Worm (Caenorhabditis elegans) whole organism, L3 larva: ENCODE data around the gene sna-1.

ENCODE experiments used
- R02D3.7 ChIP-seq: fragments of 150-350 bp; optimal IDR thresholded peaks from 2 replicates; lab custom pipeline; 2014; ENCODE audit warnings: missing biosample characterization, missing genetic modification characterization
- ZK546.5 ChIP-seq: sonication (generic microtip); optimal IDR thresholded peaks from 2 replicates; lab custom pipeline; 2017; ENCODE audit warnings: missing biosample characterization, missing genetic modification characterization
- aly-2 ChIP-seq: fragments of 150-350 bp; optimal IDR thresholded peaks from 2 replicates; lab custom pipeline; 2014; ENCODE audit warnings: missing biosample characterization, missing genetic modification characterization
- ama-1 ChIP-seq: fragments of 150-350 bp; optimal IDR thresholded peaks from 2 replicates; lab custom pipeline; 2018
- ceh-28 ChIP-seq: fragments of 150-350 bp; optimal IDR thresholded peaks from 2 replicates; lab custom pipeline; 2014; ENCODE audit warnings: missing biosample characterization, missing genetic modification reagents, missing genetic modification characterization
- ceh-9 ChIP-seq: sonication (generic microtip); optimal IDR thresholded peaks from 2 replicates; lab custom pipeline; 2018; ENCODE audit warnings: missing biosample characterization, missing genetic modification characterization
- egl-27 ChIP-seq: sonication (generic microtip); optimal IDR thresholded peaks from 4 replicates; lab custom pipeline; 2017; ENCODE audit warnings: missing biosample characterization, missing genetic modification reagents, missing genetic modification characterization
- elt-1 ChIP-seq: fragments of 150-350 bp; optimal IDR thresholded peaks from 2 replicates; lab custom pipeline; 2014; ENCODE audit warnings: missing biosample characterization, missing genetic modification characterization
- elt-2 ChIP-seq: sonication (generic microtip); optimal IDR thresholded peaks from 2 replicates; lab custom pipeline; 2016; ENCODE audit warnings: missing genetic modification reagents, mild to moderate bottlenecking, missing genetic modification characterization, missing compliant biosample characterization
- elt-3 ChIP-seq, 3 experiments: fragments of 150-350 bp in 1 of 3; sonication (generic microtip) in 2 of 3; optimal IDR thresholded peaks; 2 replicates in 2 of 3; 4 replicates in 1 of 3; lab custom pipeline; 2014 to 2017; ENCODE audit warnings: missing biosample characterization in 3 of 3, missing genetic modification characterization in 3 of 3
- eor-1 ChIP-seq, 2 experiments: fragments of 150-350 bp; optimal IDR thresholded peaks; 2 replicates each; lab custom pipeline; 2014 to 2018; ENCODE audit warnings: missing biosample characterization in 2 of 2, missing genetic modification characterization in 2 of 2
- fkh-10 ChIP-seq: sonication (generic microtip); optimal IDR thresholded peaks from 2 replicates; lab custom pipeline; 2017; ENCODE audit warnings: missing biosample characterization, missing genetic modification reagents, missing genetic modification characterization
- fos-1 ChIP-seq: fragments of 150-350 bp; optimal IDR thresholded peaks from 2 replicates; lab custom pipeline; 2014; ENCODE audit warnings: missing biosample characterization, missing genetic modification characterization
- hmg-11 ChIP-seq: sonication (generic microtip); optimal IDR thresholded peaks from 2 replicates; lab custom pipeline; 2016; ENCODE audit warnings: missing genetic modification characterization, missing compliant biosample characterization
- lin-39 ChIP-seq: fragments of 150-350 bp; optimal IDR thresholded peaks from 2 replicates; lab custom pipeline; 2018; ENCODE audit warnings: missing biosample characterization, missing genetic modification reagents, missing genetic modification characterization
- mdl-1 ChIP-seq: fragments of 150-350 bp; optimal IDR thresholded peaks from 2 replicates; lab custom pipeline; 2014; ENCODE audit warnings: missing biosample characterization, missing genetic modification characterization
- mml-1 ChIP-seq: fragments of 150-350 bp; sonication (generic microtip); optimal IDR thresholded peaks from 3 replicates; lab custom pipeline; 2014; ENCODE audit warnings: missing biosample characterization, missing genetic modification characterization
- nfya-1 ChIP-seq: sonication (generic microtip); optimal IDR thresholded peaks from 2 replicates; lab custom pipeline; 2017; ENCODE audit warnings: missing genetic modification characterization, mild to moderate bottlenecking, missing compliant biosample characterization, antibody characterized with exemption, moderate library complexity; ENCODE audit not compliant: insufficient read depth
- nhr-12 ChIP-seq: fragments of 150-350 bp; optimal IDR thresholded peaks from 2 replicates; lab custom pipeline; 2014; ENCODE audit warnings: missing biosample characterization, missing genetic modification characterization
- nhr-23 ChIP-seq: fragments of 150-350 bp; optimal IDR thresholded peaks from 2 replicates; lab custom pipeline; 2014; ENCODE audit warnings: missing biosample characterization, missing genetic modification reagents, missing genetic modification characterization
- nhr-25 ChIP-seq: sonication (generic microtip); optimal IDR thresholded peaks from 2 replicates; lab custom pipeline; 2017; ENCODE audit warnings: missing biosample characterization, missing genetic modification characterization
- nhr-28 ChIP-seq: fragments of 150-350 bp; optimal IDR thresholded peaks from 2 replicates; lab custom pipeline; 2014; ENCODE audit warnings: missing biosample characterization, missing genetic modification characterization
- nhr-43 ChIP-seq: sonication (generic microtip); optimal IDR thresholded peaks from 2 replicates; lab custom pipeline; 2016; ENCODE audit warnings: mild to moderate bottlenecking, missing genetic modification characterization, missing compliant biosample characterization; ENCODE audit not compliant: poor library complexity, severe bottlenecking
- nhr-67 ChIP-seq: fragments of 150-350 bp; optimal IDR thresholded peaks from 2 replicates; lab custom pipeline; 2014; ENCODE audit warnings: missing biosample characterization, missing genetic modification characterization
- nhr-76 ChIP-seq: fragments of 150-350 bp; sonication (generic microtip); optimal IDR thresholded peaks from 5 replicates; lab custom pipeline; 2014; ENCODE audit warnings: missing biosample characterization, missing genetic modification characterization
- pha-4 ChIP-seq: fragments of 150-350 bp; optimal IDR thresholded peaks from 2 replicates; lab custom pipeline; 2014; ENCODE audit warnings: missing biosample characterization, missing genetic modification reagents, missing genetic modification characterization
- pqm-1 ChIP-seq: fragments of 150-350 bp; optimal IDR thresholded peaks from 2 replicates; lab custom pipeline; 2017; ENCODE audit warnings: missing biosample characterization, missing genetic modification characterization, inconsistent platforms
- snpc-4 ChIP-seq: fragments of 150-350 bp; optimal IDR thresholded peaks from 2 replicates; lab custom pipeline; 2014; ENCODE audit warnings: missing biosample characterization, missing genetic modification characterization
- unc-39 ChIP-seq: sonication (generic microtip); optimal IDR thresholded peaks from 4 replicates; lab custom pipeline; 2017; ENCODE audit warnings: missing biosample characterization, missing genetic modification characterization
- ztf-11 ChIP-seq: fragments of 150-350 bp; optimal IDR thresholded peaks from 2 replicates; lab custom pipeline; 2014; ENCODE audit warnings: missing biosample characterization, missing genetic modification characterization
- ztf-4 ChIP-seq: fragments of 150-350 bp; optimal IDR thresholded peaks from 2 replicates; lab custom pipeline; 2014; ENCODE audit warnings: missing biosample characterization, missing genetic modification characterization

sna-1 gene

DNA sequence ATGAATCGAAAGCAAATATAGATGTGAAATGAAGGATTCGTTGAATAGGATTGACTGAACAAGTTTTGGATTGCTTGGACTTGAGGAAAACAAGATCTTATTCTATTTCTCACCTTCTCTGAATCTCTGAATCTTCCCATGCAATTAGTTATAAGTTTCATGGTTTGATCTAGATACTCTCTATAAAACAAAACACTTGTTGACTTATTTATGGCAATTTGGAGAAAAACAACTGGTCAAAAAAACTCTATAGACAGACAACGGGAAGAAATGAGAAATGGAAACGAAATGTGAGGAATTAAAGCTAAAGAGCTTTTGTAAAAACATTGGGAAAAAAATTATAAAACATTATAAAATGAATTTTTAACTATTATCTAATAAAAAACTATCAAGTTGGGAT lies 15.8 kb downstream of the sna-1 start, which contains the start of gene W02F12.8:
W02F12.8 (minus strand) TSS at position 101 of the 400 bp plus-strand sequence.
- no peak for TF ChIP-seq eor-1 (tag; optimal IDR thresholded peaks at IDR 0.05; lab: Kevin White, UChicago)
- TF ChIP-seq, all 47 proteins: peak for 0

DNA sequence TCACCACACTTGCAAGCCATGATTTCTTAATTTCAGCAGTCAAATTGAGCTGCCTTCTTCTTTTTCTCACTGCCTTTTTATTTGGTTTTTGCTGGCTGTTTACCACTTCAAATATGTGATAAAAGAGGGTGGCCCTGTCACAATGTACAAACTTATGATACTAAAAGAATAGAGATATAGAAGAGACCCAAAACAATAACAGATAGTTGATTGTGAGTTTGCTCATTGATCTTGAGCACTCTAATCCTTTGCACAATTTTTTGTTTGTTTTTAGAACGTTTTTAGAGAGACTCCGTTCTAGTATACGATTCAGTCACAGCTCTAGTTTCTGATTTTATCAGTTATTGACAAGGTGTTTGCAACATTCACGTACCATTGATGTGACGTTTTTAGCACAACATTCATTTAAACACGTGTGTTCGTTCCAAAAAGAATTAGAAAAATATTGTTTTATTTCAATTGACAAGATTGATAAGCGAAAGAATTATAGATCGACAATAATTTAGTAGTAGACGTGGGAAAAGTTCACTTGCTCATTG lies 18.6 kb downstream of the sna-1 start, which contains the start of gene mtl-1:
mtl-1 (minus strand) TSS at position 51 of the 539 bp plus-strand sequence.
- TF ChIP-seq pha-4 (peak; percentile 37), elt-2 (tag; lab: Kevin White, UChicago) (peak; percentile 53), ztf-11 (no peak), nhr-67 (tag; lab: Kevin White, UChicago) (no peak), nhr-76 (tag; lab: Kevin White, UChicago) (no peak), pqm-1 (peak; percentile 84), nhr-23 (no peak), aly-2 (tag; lab: Kevin White, UChicago) (no peak), snpc-4 (tag; lab: Kevin White, UChicago) (no peak), nhr-12 (tag; lab: Kevin White, UChicago) (no peak), mdl-1 (tag; lab: Kevin White, UChicago) (no peak), ama-1 (lab: Kevin White, UChicago) (peak; percentile 8)

DNA sequence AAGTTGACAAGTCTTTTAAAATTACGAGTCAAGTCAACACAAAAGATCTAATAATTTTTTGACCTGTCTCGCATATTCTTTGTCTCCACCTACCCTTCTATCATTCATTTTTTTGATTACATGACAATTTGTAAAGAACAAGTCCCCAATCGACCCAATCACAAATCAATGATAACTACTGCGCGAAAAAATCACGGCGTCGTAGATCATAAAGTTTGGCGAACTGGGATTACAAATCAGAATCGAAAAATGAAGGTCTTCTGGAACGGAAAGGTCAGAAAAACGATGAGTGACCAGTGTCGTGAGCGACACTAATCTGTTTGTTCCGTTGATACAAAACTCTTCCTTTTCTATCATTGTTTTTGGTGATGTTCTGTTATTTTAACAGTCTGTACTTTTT lies 20.4 kb downstream of the sna-1 start:
- TF ChIP-seq mml-1 (tag; lab: Kevin White, UChicago) = no peak
- TF ChIP-seq nhr-25 = peak; percentile 62
- TF ChIP-seq egl-27 (tag; lab: Kevin White, UChicago) = no peak

DNA sequence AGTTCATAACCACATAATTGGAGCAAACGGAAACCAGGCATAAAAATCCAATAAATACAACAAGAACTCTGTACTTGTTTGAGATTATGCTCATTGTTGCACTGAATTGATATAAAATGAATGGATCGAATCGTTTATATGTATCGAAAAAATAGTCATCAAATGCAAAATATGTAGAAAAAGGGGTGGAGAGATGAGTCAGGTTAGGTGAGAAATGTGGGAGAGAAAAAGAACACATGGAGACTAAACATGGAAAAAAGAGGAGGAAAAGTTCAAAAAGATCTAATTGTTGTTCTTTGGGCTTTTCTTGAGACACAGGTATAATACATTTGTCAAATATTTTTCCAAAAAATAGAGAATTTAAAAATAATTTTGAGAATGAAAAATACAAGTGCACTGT lies 22.1 kb downstream of the sna-1 start, which contains the start of gene K11G9.5:
K11G9.5 (minus strand) TSS at position 101 of the 400 bp plus-strand sequence.
- no peak for TF ChIP-seq hmg-11
- no peak for TF ChIP-seq fos-1 (tag; lab: Kevin White, UChicago)
- no peak for TF ChIP-seq fkh-10 (GFP tag; lab: Kevin White, UChicago)
- TF ChIP-seq nhr-25 = no peak
- no peak for TF ChIP-seq pqm-1
- TF ChIP-seq unc-39 (tag; lab: Kevin White, UChicago) = no peak
- no peak for TF ChIP-seq ama-1 (lab: Kevin White, UChicago)
- no peak for TF ChIP-seq nhr-23
- TF ChIP-seq ceh-28 = no peak
- TF ChIP-seq R02D3.7 (tag; lab: Kevin White, UChicago) = no peak
- no peak for TF ChIP-seq elt-3 (tag; optimal IDR thresholded peaks at IDR 0.05; lab: Kevin White, UChicago)
- TF ChIP-seq nhr-28 (tag; lab: Kevin White, UChicago) = no peak
- no peak for TF ChIP-seq snpc-4 (tag; lab: Kevin White, UChicago)
- no peak for TF ChIP-seq elt-2 (tag; lab: Kevin White, UChicago)

DNA sequence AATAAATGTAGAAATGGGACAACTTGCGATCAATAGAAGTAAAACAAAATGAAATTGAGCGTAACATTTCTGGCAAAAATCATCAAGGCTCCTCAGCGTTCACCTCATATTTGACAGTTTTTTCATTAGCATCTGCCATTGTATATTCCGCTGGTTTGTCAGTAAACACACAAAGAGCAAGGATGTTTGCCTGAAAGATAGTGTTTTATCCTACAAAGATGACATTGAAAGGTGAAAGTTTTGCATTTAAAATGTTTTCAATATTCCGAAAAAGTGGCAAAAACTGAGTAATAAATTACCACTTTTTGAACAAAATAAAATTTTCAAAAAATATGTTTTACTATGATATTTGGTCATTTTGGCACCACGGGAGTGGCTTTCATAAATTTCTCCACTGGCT lies 24.5 kb downstream of the sna-1 start:
- no peak for TF ChIP-seq nhr-76 (tag; lab: Kevin White, UChicago)
- TF ChIP-seq R02D3.7 (tag; lab: Kevin White, UChicago) = no peak
- TF ChIP-seq nfya-1 (tag; lab: Kevin White, UChicago) = no peak
- TF ChIP-seq elt-1 (tag; lab: Kevin White, UChicago) = no peak
- TF ChIP-seq snpc-4 (tag; lab: Kevin White, UChicago) = no peak
- no peak for TF ChIP-seq ceh-9 (tag; lab: Kevin White, UChicago)
- TF ChIP-seq eor-1 (tag; optimal IDR thresholded peaks at IDR 0.05; lab: Kevin White, UChicago) = no peak
- TF ChIP-seq nhr-23 = no peak
- TF ChIP-seq nhr-25 = no peak
- TF ChIP-seq ztf-4 (tag; lab: Kevin White, UChicago) = no peak
- no peak for TF ChIP-seq nhr-43 (tag; lab: Kevin White, UChicago)
- TF ChIP-seq lin-39 (tag; lab: Kevin White, UChicago) = no peak

DNA sequence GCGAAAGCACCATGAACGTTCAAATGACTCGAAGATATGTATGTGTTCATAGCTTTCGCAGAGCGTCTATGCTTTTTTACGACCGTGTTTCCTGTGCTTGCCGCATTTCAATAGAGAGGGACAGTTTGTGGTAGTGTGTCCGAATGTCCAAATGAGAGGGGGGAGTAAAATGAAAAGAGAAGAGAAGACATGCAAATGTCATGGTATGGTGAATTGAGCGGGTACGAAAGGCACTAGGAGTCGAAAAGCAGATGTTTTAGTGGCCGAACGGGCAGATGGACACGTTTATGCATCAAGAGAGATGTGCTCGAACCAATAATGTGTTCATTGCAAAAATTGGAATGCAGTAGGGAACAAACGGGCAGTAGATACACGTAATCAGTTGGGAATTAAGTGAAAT lies 25.0 kb downstream of the sna-1 start:
- TF ChIP-seq mdl-1 (tag; lab: Kevin White, UChicago) (no peak), eor-1 (tag; optimal IDR thresholded peaks at IDR 0.05; lab: Kevin White, UChicago) (no peak), nhr-43 (tag; lab: Kevin White, UChicago) (no peak), elt-2 (tag; lab: Kevin White, UChicago) (no peak), ZK546.5 (no peak), hmg-11 (no peak), nhr-67 (tag; lab: Kevin White, UChicago) (no peak)
